Worm (Caenorhabditis elegans): ENCODE data around the gene pis-1.
"Not testable (repeated sequence)": the region's sequence is repeated elsewhere in the genome, so short reads cannot be mapped to it uniquely, and the experiment has no call there.

ce11 chrIV:9769746-9770145 is 26.6 kb downstream of the pis-1 start, which contains the start of gene msp-78:
- TF ChIP-seq flt-1 (GFP tag; IDR thresholded peaks at IDR 0.05); ref-1 (GFP tag; conservative IDR thresholded peaks at IDR 0.05): not testable (repeated sequence)

All from whole organism, midembryonic.